Fruit fly (Drosophila melanogaster): ENCODE data around the gene CG11663.

dm6 chrX:908763-909497 is 14.6 kb downstream of the CG11663 start:
- TF ChIP-seq CG12391 (tag; optimal IDR thresholded peaks at IDR 0.05) (no peak), sug (tag; optimal IDR thresholded peaks at IDR 0.05) (no peak), chn (GFP tag; optimal IDR thresholded peaks at IDR 0.05) (no peak), CG10431 (GFP tag; optimal IDR thresholded peaks at IDR 0.05) (no peak), CG31224 (GFP tag; IDR thresholded peaks at IDR 0.05) (no peak), Drgx (GFP tag; IDR thresholded peaks at IDR 0.05) (no peak), Eip74EF (GFP tag; optimal IDR thresholded peaks at IDR 0.05) (no peak), Nf-YA (GFP tag; IDR thresholded peaks at IDR 0.05) (no peak), Rfx (GFP tag; IDR thresholded peaks at IDR 0.05) (no peak), Ada2b (GFP tag; IDR thresholded peaks at IDR 0.05) (no peak)
